Fruit fly (Drosophila melanogaster): ENCODE measurements around the gene Ibf2.

Gene Ibf2

dm6 chr3R:9224807-9225206 lies 33.5 kb downstream of the Ibf2 start (continued):
- peak; percentile 53 for TF ChIP-seq CG5245 (GFP tag; optimal IDR thresholded peaks at IDR 0.05)
- TF ChIP-seq Meics (GFP tag; optimal IDR thresholded peaks at IDR 0.05), result peak; percentile 63
- peak; percentile 77 for TF ChIP-seq CG17361 (GFP tag; IDR thresholded peaks at IDR 0.05)
- peak; percentile 75 for TF ChIP-seq lab (GFP tag; optimal IDR thresholded peaks at IDR 0.05)
- no peak for TF ChIP-seq gce (GFP tag; IDR thresholded peaks at IDR 0.05)
- no peak for TF ChIP-seq CG13287 (GFP tag; IDR thresholded peaks at IDR 0.05; ENCODE audit: partially characterized antibody)
- TF ChIP-seq ci (GFP tag; IDR thresholded peaks at IDR 0.05), result peak; percentile 69; the same call in 2 of the 3 replicates
- peak; percentile 57 for TF ChIP-seq CG12942 (GFP tag; optimal IDR thresholded peaks at IDR 0.05)
- TF ChIP-seq Sox102F (GFP tag; optimal IDR thresholded peaks at IDR 0.05), result peak; percentile 87
- no peak for TF ChIP-seq CG15011 (GFP tag; optimal IDR thresholded peaks at IDR 0.05)
- TF ChIP-seq E2f2 (GFP tag; IDR thresholded peaks at IDR 0.05), result peak; percentile 58; the same call in 1 of the 2 replicates
- TF ChIP-seq CG33557 (GFP tag; optimal IDR thresholded peaks at IDR 0.05), result no peak
- TF ChIP-seq CG12659 (GFP tag; optimal IDR thresholded peaks at IDR 0.05), result peak; percentile 44
- peak; percentile 38 for TF ChIP-seq scrt (GFP tag; optimal IDR thresholded peaks at IDR 0.05)
- TF ChIP-seq CG10654 (GFP tag; optimal IDR thresholded peaks at IDR 0.05), result peak; percentile 72
- TF ChIP-seq Chrac-16 (GFP tag; optimal IDR thresholded peaks at IDR 0.05), result peak; percentile 71
- TF ChIP-seq Mad (GFP tag; optimal IDR thresholded peaks at IDR 0.05), result peak; percentile 39
- peak; percentile 41 for TF ChIP-seq CG9932 (GFP tag; IDR thresholded peaks at IDR 0.05)
- peak; percentile 73 for TF ChIP-seq CG2120 (GFP tag; optimal IDR thresholded peaks at IDR 0.05)
- no peak for TF ChIP-seq CG9876 (GFP tag; optimal IDR thresholded peaks at IDR 0.05)
- TF ChIP-seq bigmax (GFP tag; optimal IDR thresholded peaks at IDR 0.05), result no peak
- no peak for TF ChIP-seq corto (GFP tag; optimal IDR thresholded peaks at IDR 0.05)
- TF ChIP-seq onecut (GFP tag; IDR thresholded peaks at IDR 0.05), result no peak
- no peak for TF ChIP-seq HLH4C (GFP tag; IDR thresholded peaks at IDR 0.05; ENCODE audit: partially characterized antibody)
- peak; percentile 59 for TF ChIP-seq CoRest (tag; optimal IDR thresholded peaks at IDR 0.05)
- no peak for TF ChIP-seq vnd (GFP tag; IDR thresholded peaks at IDR 0.05; ENCODE audit: partially characterized antibody)
- TF ChIP-seq CG10274 (GFP tag; optimal IDR thresholded peaks at IDR 0.05), result no peak
- TF ChIP-seq ind (GFP tag; optimal IDR thresholded peaks at IDR 0.05), result peak; percentile 79
- TF ChIP-seq BtbVII (GFP tag; optimal IDR thresholded peaks at IDR 0.05), result peak; percentile 36
- TF ChIP-seq eyg (GFP tag; optimal IDR thresholded peaks at IDR 0.05), result no peak
- peak; percentile 73 for TF ChIP-seq Asciz (GFP tag; optimal IDR thresholded peaks at IDR 0.05)
- TF ChIP-seq Xrp1 (GFP tag; IDR thresholded peaks at IDR 0.05), result peak; percentile 83
- peak; percentile 69 for TF ChIP-seq CG32532 (GFP tag; IDR thresholded peaks at IDR 0.05)
- TF ChIP-seq CG4404 (GFP tag; IDR thresholded peaks at IDR 0.05), result no peak
- no peak for TF ChIP-seq CG11560 (tag; IDR thresholded peaks at IDR 0.05)
- no peak for TF ChIP-seq CG17186 (GFP tag; optimal IDR thresholded peaks at IDR 0.05)
- TF ChIP-seq chn (GFP tag; optimal IDR thresholded peaks at IDR 0.05), result peak; percentile 32
- TF ChIP-seq Optix (GFP tag; IDR thresholded peaks at IDR 0.05), result no peak
- peak; percentile 56 for TF ChIP-seq pnt (GFP tag; optimal IDR thresholded peaks at IDR 0.05)
- peak; percentile 16 for TF ChIP-seq NK7.1 (GFP tag; optimal IDR thresholded peaks at IDR 0.05)
- TF ChIP-seq CG2202 (tag; optimal IDR thresholded peaks at IDR 0.05), result no peak
- TF ChIP-seq Antp (GFP tag; optimal IDR thresholded peaks at IDR 0.05), result peak; percentile 17
- peak; percentile 77 for TF ChIP-seq CG17328 (GFP tag; IDR thresholded peaks at IDR 0.05)
- TF ChIP-seq CG16815 (GFP tag; optimal IDR thresholded peaks at IDR 0.05), result no peak
- no peak for TF ChIP-seq odd (GFP tag; optimal IDR thresholded peaks at IDR 0.05)
- no peak for TF ChIP-seq sr (GFP tag; IDR thresholded peaks at IDR 0.05)
- TF ChIP-seq CG12104 (GFP tag; optimal IDR thresholded peaks at IDR 0.05), result peak; percentile 65
- 0 out of 4 replicates have a peak, but pooled peaks have one; percentile 15 for TF ChIP-seq Gug (GFP tag; IDR thresholded peaks at IDR 0.05)
- peak; percentile 45 for TF ChIP-seq Side (GFP tag; optimal IDR thresholded peaks at IDR 0.05)
- peak; percentile 31 for TF ChIP-seq CG12236 (GFP tag; optimal IDR thresholded peaks at IDR 0.05)
- peak; percentile 64 for TF ChIP-seq danr (GFP tag; IDR thresholded peaks at IDR 0.05)
- TF ChIP-seq Lim3 (GFP tag; IDR thresholded peaks at IDR 0.05), result no peak

All from whole organism, embryonic.